Fruit fly (Drosophila melanogaster): ENCODE data around the gene bcn92.

Gene bcn92

dm6 chrX:2175265-2175795 lies 25.9 kb upstream of the bcn92 start, which contains the start of gene Cyp4d14:
Gene Cyp4d14 (minus strand): TSS chrX:2175315.
- no peak for TF ChIP-seq ss (GFP tag; optimal IDR thresholded peaks at IDR 0.05)
- peak; percentile 84 for TF ChIP-seq svp (GFP tag)

- TF ChIP-seq CG3919 (GFP tag; optimal IDR thresholded peaks at IDR 0.05) (no peak), esn (GFP tag; optimal IDR thresholded peaks at IDR 0.05) (peak; percentile 23)
These were observed 23.0 kb upstream of the bcn92 start, which contains the start of gene ND-B14.5A for dm6 chrX:2172420-2172827. Gene ND-B14.5A (plus strand): TSS chrX:2172526.

- no peak for TF ChIP-seq CG8632 (GFP tag; optimal IDR thresholded peaks at IDR 0.05)
- TF ChIP-seq ss (GFP tag; optimal IDR thresholded peaks at IDR 0.05), result no peak
- TF ChIP-seq fd85E (GFP tag; optimal IDR thresholded peaks at IDR 0.05), result no peak
- TF ChIP-seq salr (GFP tag; optimal IDR thresholded peaks at IDR 0.05), result no peak
- TF ChIP-seq net (GFP tag; optimal IDR thresholded peaks at IDR 0.05), result no peak
- TF ChIP-seq pdm3 (GFP tag; optimal IDR thresholded peaks at IDR 0.05), result no peak
- no peak for TF ChIP-seq Eip75B (GFP tag; optimal IDR thresholded peaks at IDR 0.05)
- TF ChIP-seq Lpt (GFP tag; optimal IDR thresholded peaks at IDR 0.05), result no peak
- no peak for TF ChIP-seq dac (GFP tag; optimal IDR thresholded peaks at IDR 0.05)
- TF ChIP-seq OdsH (GFP tag; optimal IDR thresholded peaks at IDR 0.05), result no peak
- no peak for TF ChIP-seq Met (GFP tag; optimal IDR thresholded peaks at IDR 0.05)
- no peak for TF ChIP-seq Blimp-1 (GFP tag; optimal IDR thresholded peaks at IDR 0.05)
These were observed 21.0 kb upstream of the bcn92 start for dm6 chrX:2170424-2170823.

- TF ChIP-seq lz (GFP tag; optimal IDR thresholded peaks at IDR 0.05), result no peak
- TF ChIP-seq CG3919 (GFP tag; optimal IDR thresholded peaks at IDR 0.05), result no peak
These were observed 19.2 kb upstream of the bcn92 start for dm6 chrX:2168485-2169199.

- TF ChIP-seq CG10631 (GFP tag; optimal IDR thresholded peaks at IDR 0.05) (peak; percentile 10), CG7368 (GFP tag; optimal IDR thresholded peaks at IDR 0.05) (no peak), achi (GFP tag; optimal IDR thresholded peaks at IDR 0.05) (peak; percentile 40), Sox14 (GFP tag; optimal IDR thresholded peaks at IDR 0.05) (peak; percentile 8), Ets21C (GFP tag; optimal IDR thresholded peaks at IDR 0.05) (no peak), CG10669 (GFP tag; optimal IDR thresholded peaks at IDR 0.05) (no peak), salr (GFP tag; optimal IDR thresholded peaks at IDR 0.05) (peak in 1 of 2 experiments; percentile 8), CG4318 (GFP tag; optimal IDR thresholded peaks at IDR 0.05) (peak; percentile 58), net (GFP tag; optimal IDR thresholded peaks at IDR 0.05) (peak; percentile 43), CG6163 (GFP tag; IDR thresholded peaks at IDR 0.05) (peak; percentile 83), CG31627 (GFP tag; optimal IDR thresholded peaks at IDR 0.05) (no peak), CG15336 (GFP tag; IDR thresholded peaks at IDR 0.05) (peak; percentile 89), CG34406 (GFP tag; optimal IDR thresholded peaks at IDR 0.05) (no peak), Eip78C (GFP tag) (peak; percentile 53), pdm3 (GFP tag; optimal IDR thresholded peaks at IDR 0.05) (peak; percentile 56), Hr4 (GFP tag; optimal IDR thresholded peaks at IDR 0.05) (peak; percentile 81), dac (GFP tag; optimal IDR thresholded peaks at IDR 0.05) (peak; percentile 48), CG6276 (GFP tag; optimal IDR thresholded peaks at IDR 0.05) (peak; percentile 63), OdsH (GFP tag; optimal IDR thresholded peaks at IDR 0.05) (peak; percentile 42), Gug (GFP tag; IDR thresholded peaks at IDR 0.05) (peak; percentile 76), svp (GFP tag) (peak; percentile 64), CG8119 (GFP tag; IDR thresholded peaks at IDR 0.05) (peak; percentile 85), vri (GFP tag; optimal IDR thresholded peaks at IDR 0.05) (no peak), eg (GFP tag; IDR thresholded peaks at IDR 0.05) (peak; percentile 90), Lpt (GFP tag; optimal IDR thresholded peaks at IDR 0.05) (peak; percentile 38), CG3919 (GFP tag; optimal IDR thresholded peaks at IDR 0.05) (peak; percentile 47), Eip75B (GFP tag; optimal IDR thresholded peaks at IDR 0.05) (no peak), Sox15 (GFP tag; optimal IDR thresholded peaks at IDR 0.05) (no peak), CG11294 (GFP tag; IDR thresholded peaks at IDR 0.05) (peak; percentile 63), CG6854 (GFP tag; optimal IDR thresholded peaks at IDR 0.05) (no peak), CG32006 (GFP tag; optimal IDR thresholded peaks at IDR 0.05) (peak; percentile 85), fd59A (GFP tag; optimal IDR thresholded peaks at IDR 0.05) (no peak)
These were observed 16.7 kb upstream of the bcn92 start for dm6 chrX:2166129-2166528.

Data from whole organism, prepupa.